Worm (Caenorhabditis elegans): ENCODE measurements around the gene tmem-231.

tmem-231 gene

ce11 chrIV:8446904-8447303 lies 20.3 kb downstream of the tmem-231 start, which contains the start of gene T01B11.1:
Gene T01B11.1 (plus strand): TSS chrIV:8447204.
- TF ChIP-seq nhr-77 (tag; optimal IDR thresholded peaks at IDR 0.05) (no peak), unc-55 (GFP tag; optimal IDR thresholded peaks at IDR 0.05) (no peak), R02D3.7 (tag; optimal IDR thresholded peaks at IDR 0.05) (no peak), sma-9 (GFP tag; optimal IDR thresholded peaks at IDR 0.05) (no peak), sma-9 (tag; optimal IDR thresholded peaks at IDR 0.05) (no peak), lin-39 (tag; optimal IDR thresholded peaks at IDR 0.05) (no peak), nhr-6 (tag; optimal IDR thresholded peaks at IDR 0.05) (no peak), ceh-82 (tag; optimal IDR thresholded peaks at IDR 0.05) (no peak), nhr-237 (tag; optimal IDR thresholded peaks at IDR 0.05) (no peak), elt-1 (tag; optimal IDR thresholded peaks at IDR 0.05) (no peak), unc-62 (GFP tag; optimal IDR thresholded peaks at IDR 0.05) (no peak), nhr-12 (tag; optimal IDR thresholded peaks at IDR 0.05) (no peak), crh-2 (tag; optimal IDR thresholded peaks at IDR 0.05) (no peak)

DNA sequence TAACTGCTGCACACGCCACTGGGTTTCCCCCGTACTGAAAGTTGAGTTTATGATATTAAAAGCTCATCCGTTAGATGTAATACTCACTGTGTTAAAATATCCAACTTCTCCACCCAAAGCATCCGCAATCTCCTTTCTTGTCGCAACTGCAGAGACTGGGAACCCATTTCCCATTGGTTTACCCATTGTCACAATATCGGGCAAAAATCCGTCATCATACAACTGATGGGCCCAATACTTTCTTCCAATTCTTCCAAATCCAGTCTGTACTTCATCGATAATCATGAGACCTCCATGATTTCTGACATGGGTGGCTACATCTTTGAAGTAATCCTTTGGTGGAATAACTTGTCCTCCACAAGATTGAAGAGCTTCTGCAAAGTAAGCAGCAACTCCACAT lies 23.3 kb downstream of the tmem-231 start:
- TF ChIP-seq elt-3 (tag; optimal IDR thresholded peaks at IDR 0.05) (no peak), F13H6.1 (tag; optimal IDR thresholded peaks at IDR 0.05) (no peak), aly-2 (tag; optimal IDR thresholded peaks at IDR 0.05) (no peak)

- TF ChIP-seq sem-4 (tag; optimal IDR thresholded peaks at IDR 0.05) (no peak), fos-1 (tag; optimal IDR thresholded peaks at IDR 0.05) (peak; percentile 86), nhr-129 (tag; optimal IDR thresholded peaks at IDR 0.05) (no peak), zag-1 (tag; optimal IDR thresholded peaks at IDR 0.05) (no peak), gmeb-1 (tag; optimal IDR thresholded peaks at IDR 0.05) (peak; percentile 38), crh-2 (tag; optimal IDR thresholded peaks at IDR 0.05) (peak; percentile 48), sma-9 (GFP tag; optimal IDR thresholded peaks at IDR 0.05) (peak; percentile 71), sma-9 (tag; optimal IDR thresholded peaks at IDR 0.05) (no peak), skn-1 (tag; optimal IDR thresholded peaks at IDR 0.05) (no peak)
Observed at ce11 chrIV:8450534-8450933, 23.9 kb downstream of the tmem-231 start.

DNA sequence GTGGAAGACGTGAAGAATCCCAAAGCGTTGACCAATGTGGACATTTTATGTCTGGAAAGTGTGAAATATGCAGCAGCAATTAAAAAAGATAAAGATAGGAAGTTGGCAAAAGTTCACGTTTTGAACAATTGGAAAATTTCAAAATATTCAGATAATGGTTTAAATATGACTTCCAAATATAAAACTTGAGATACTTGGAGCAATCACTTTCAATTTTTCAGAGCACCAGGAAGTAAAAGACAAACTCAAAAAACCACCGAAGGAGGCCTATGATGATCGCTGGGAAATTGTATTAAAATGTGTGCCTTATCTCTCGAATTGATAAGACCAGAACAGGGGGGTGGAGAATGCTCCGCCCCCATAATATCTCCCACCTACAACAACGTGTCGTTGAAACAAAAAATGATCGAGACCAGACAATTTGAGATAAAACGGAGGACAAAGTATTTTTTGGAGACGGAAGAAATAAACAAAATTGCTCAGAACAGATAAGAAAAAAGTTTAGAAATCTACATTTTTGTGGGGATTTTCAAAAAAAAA lies 25.2 kb downstream of the tmem-231 start, which contains the start of gene eppl-1:
Gene eppl-1, minus strand, starts transcription at position 51 of the 540 bp plus-strand sequence.
- TF ChIP-seq sma-9 (GFP tag; optimal IDR thresholded peaks at IDR 0.05) (peak; percentile 15), sma-9 (tag; optimal IDR thresholded peaks at IDR 0.05) (no peak), fos-1 (tag; optimal IDR thresholded peaks at IDR 0.05) (peak; percentile 34), mdl-1 (tag; optimal IDR thresholded peaks at IDR 0.05) (no peak), nhr-10 (tag; optimal IDR thresholded peaks at IDR 0.05) (no peak)

- TF ChIP-seq crh-2 (tag; optimal IDR thresholded peaks at IDR 0.05) (peak; percentile 63), sma-9 (GFP tag; optimal IDR thresholded peaks at IDR 0.05) (peak; percentile 55), sma-9 (tag; optimal IDR thresholded peaks at IDR 0.05) (no peak), peb-1 (tag; optimal IDR thresholded peaks at IDR 0.05) (no peak), C34F6.9 (tag; optimal IDR thresholded peaks at IDR 0.05) (no peak), ztf-11 (tag; optimal IDR thresholded peaks at IDR 0.05) (no peak), gmeb-1 (tag; optimal IDR thresholded peaks at IDR 0.05) (peak; percentile 19), nhr-12 (tag; optimal IDR thresholded peaks at IDR 0.05) (no peak), mab-5 (tag; optimal IDR thresholded peaks at IDR 0.05) (no peak), alr-1 (tag; optimal IDR thresholded peaks at IDR 0.05) (no peak), elt-3 (tag; optimal IDR thresholded peaks at IDR 0.05) (no peak), ztf-4 (tag; optimal IDR thresholded peaks at IDR 0.05) (no peak), ztf-1 (GFP tag; conservative IDR thresholded peaks at IDR 0.05) (no peak), nhr-77 (tag; optimal IDR thresholded peaks at IDR 0.05) (no peak), lin-39 (tag; optimal IDR thresholded peaks at IDR 0.05) (no peak), skn-1 (tag; optimal IDR thresholded peaks at IDR 0.05) (no peak), lin-11 (tag; optimal IDR thresholded peaks at IDR 0.05) (no peak), ama-1 (optimal IDR thresholded peaks at IDR 0.05) (no peak), fos-1 (tag; optimal IDR thresholded peaks at IDR 0.05) (peak; percentile 65), ceh-16 (tag; optimal IDR thresholded peaks at IDR 0.05) (no peak), nhr-21 (tag; optimal IDR thresholded peaks at IDR 0.05) (no peak), nhr-10 (tag; optimal IDR thresholded peaks at IDR 0.05) (no peak), sem-4 (tag; optimal IDR thresholded peaks at IDR 0.05) (no peak), unc-39 (tag; optimal IDR thresholded peaks at IDR 0.05) (no peak), mbf-1 (tag; optimal IDR thresholded peaks at IDR 0.05) (no peak), nhr-25 (tag; optimal IDR thresholded peaks at IDR 0.05) (no peak), aly-2 (tag; optimal IDR thresholded peaks at IDR 0.05) (no peak), lsy-2 (tag; optimal IDR thresholded peaks at IDR 0.05) (no peak), nhr-129 (tag; optimal IDR thresholded peaks at IDR 0.05) (peak; percentile 4), ceh-82 (tag; optimal IDR thresholded peaks at IDR 0.05) (no peak), Y55F3AM.14 (GFP tag; optimal IDR thresholded peaks at IDR 0.05) (no peak), snpc-4 (tag; optimal IDR thresholded peaks at IDR 0.05) (no peak), nhr-11 (tag; optimal IDR thresholded peaks at IDR 0.05) (no peak), nhr-237 (tag; optimal IDR thresholded peaks at IDR 0.05) (no peak), nhr-23 (tag; optimal IDR thresholded peaks at IDR 0.05) (no peak), F13H6.1 (tag; optimal IDR thresholded peaks at IDR 0.05) (no peak)
Observed at ce11 chrIV:8453178-8453577, 26.6 kb downstream of the tmem-231 start.
